Fruit fly (Drosophila melanogaster) whole organism, embryonic: ENCODE measurements around the gene Ugt37D1.

Experiments used
- BEAF-32 ChIP-seq: fragments of 200-800 bp; sonication (Bioruptor generic); optimal IDR thresholded peaks from 3 replicates; lab custom pipeline; 2017; ENCODE audit warnings: missing biosample characterization, missing genetic modification characterization, mild to moderate bottlenecking, moderate library complexity, missing genetic modification reagents
- CG10321 ChIP-seq: fragments of 200-800 bp; sonication (Bioruptor generic); IDR thresholded peaks from 2 replicates; pipeline ENCODE4 v1.3.6; 2022; ENCODE audit warnings: missing biosample characterization, missing genetic modification characterization
- CG10565 ChIP-seq: fragments of 200-800 bp; sonication (Bioruptor generic); optimal IDR thresholded peaks from 3 replicates; lab custom pipeline; 2016; ENCODE audit warnings: missing biosample characterization, mild to moderate bottlenecking, missing genetic modification characterization
- CG11247 ChIP-seq: fragments of 200-800 bp; sonication (Bioruptor generic); IDR thresholded peaks from 2 replicates; pipeline ENCODE4 v1.3.6; 2022; ENCODE audit warnings: missing biosample characterization, missing genetic modification characterization
- CG11456 ChIP-seq: fragments of 200-800 bp; sonication (Bioruptor generic); IDR thresholded peaks from 3 replicates; pipeline ENCODE4 v1.3.6; 2022; ENCODE audit warnings: missing biosample characterization, missing genetic modification characterization
- CG11696 ChIP-seq: fragments of 200-800 bp; sonication (Bioruptor generic); IDR thresholded peaks from 2 replicates; pipeline ENCODE4 v1.3.6; 2022; ENCODE audit warnings: missing biosample characterization, missing genetic modification characterization
- CG13424 ChIP-seq: fragments of 200-800 bp; sonication (Bioruptor generic); optimal IDR thresholded peaks from 2 replicates; lab custom pipeline; 2019; ENCODE audit warnings: missing biosample characterization, mild to moderate bottlenecking, missing genetic modification characterization, moderate library complexity
- CG13775 ChIP-seq: fragments of 200-800 bp; sonication (Bioruptor generic); optimal IDR thresholded peaks from 3 replicates; lab custom pipeline; 2017; ENCODE audit warnings: missing biosample characterization, mild to moderate bottlenecking, missing genetic modification characterization
- CG16813 ChIP-seq: fragments of 200-800 bp; sonication (Bioruptor generic); IDR thresholded peaks from 3 replicates; pipeline ENCODE4 v1.3.6; 2022; ENCODE audit warnings: missing biosample characterization, missing genetic modification characterization; ENCODE audit not compliant: partially characterized antibody
- CG2120 ChIP-seq: fragments of 200-800 bp; sonication (Bioruptor generic); optimal IDR thresholded peaks from 3 replicates; lab custom pipeline; 2016; ENCODE audit warnings: missing biosample characterization, missing genetic modification characterization
- CG2129 ChIP-seq: fragments of 200-800 bp; sonication (Bioruptor generic); IDR thresholded peaks from 2 replicates; pipeline ENCODE4 v1.3.6; 2022; ENCODE audit warnings: missing biosample characterization, missing genetic modification characterization; ENCODE audit not compliant: partially characterized antibody
- CG34422 ChIP-seq: fragments of 200-800 bp; sonication (Bioruptor generic); IDR thresholded peaks from 3 replicates; pipeline ENCODE4 v1.3.6; 2022; ENCODE audit warnings: missing biosample characterization, missing genetic modification characterization
- CG4617 ChIP-seq: fragments of 200-800 bp; sonication (Bioruptor generic); optimal IDR thresholded peaks from 3 replicates; lab custom pipeline; 2016; ENCODE audit warnings: missing biosample characterization, missing genetic modification characterization, borderline replicate concordance
- CG7556 ChIP-seq: fragments of 200-800 bp; sonication (Bioruptor generic); optimal IDR thresholded peaks from 2 replicates; lab custom pipeline; 2017; ENCODE audit warnings: missing biosample characterization, mild to moderate bottlenecking, missing genetic modification characterization
- CG7963 ChIP-seq: fragments of 200-800 bp; sonication (Bioruptor generic); IDR thresholded peaks from 3 replicates; pipeline ENCODE4 v1.3.6; 2022; ENCODE audit warnings: missing biosample characterization, missing genetic modification characterization; ENCODE audit not compliant: partially characterized antibody
- CG9727 ChIP-seq: fragments of 200-800 bp; sonication (Bioruptor generic); optimal IDR thresholded peaks from 3 replicates; lab custom pipeline; 2017; ENCODE audit warnings: missing biosample characterization, mild to moderate bottlenecking, missing genetic modification characterization
- CG9797 ChIP-seq: fragments of 200-800 bp; sonication (Bioruptor generic); optimal IDR thresholded peaks from 3 replicates; lab custom pipeline; 2018; ENCODE audit warnings: missing biosample characterization, mild to moderate bottlenecking, missing genetic modification characterization
- CG9932 ChIP-seq: fragments of 200-800 bp; sonication (Bioruptor generic); IDR thresholded peaks from 2 replicates; pipeline ENCODE4 v1.3.6; 2022; ENCODE audit warnings: missing biosample characterization, missing genetic modification characterization
- Chrac-16 ChIP-seq: fragments of 200-800 bp; sonication (Bioruptor generic); optimal IDR thresholded peaks from 3 replicates; lab custom pipeline; 2016; ENCODE audit warnings: missing biosample characterization, missing genetic modification characterization
- Dp ChIP-seq: fragments of 200-800 bp; sonication (Bioruptor generic); optimal IDR thresholded peaks from 2 replicates; lab custom pipeline; 2018; ENCODE audit warnings: missing biosample characterization, mild to moderate bottlenecking, missing genetic modification characterization, moderate library complexity
- HLH4C ChIP-seq: fragments of 200-800 bp; sonication (Bioruptor generic); IDR thresholded peaks from 3 replicates; pipeline ENCODE4 v1.3.6; 2022; ENCODE audit warnings: missing biosample characterization, missing genetic modification characterization; ENCODE audit not compliant: partially characterized antibody
- Hand ChIP-seq: fragments of 200-800 bp; sonication (Bioruptor generic); optimal IDR thresholded peaks from 2 replicates; lab custom pipeline; 2017; ENCODE audit warnings: mild to moderate bottlenecking, missing biosample characterization, missing genetic modification reagents, missing genetic modification characterization
- HmgZ ChIP-seq: fragments of 200-800 bp; sonication (Bioruptor generic); optimal IDR thresholded peaks from 2 replicates; lab custom pipeline; 2018; ENCODE audit warnings: missing biosample characterization, mild to moderate bottlenecking, missing genetic modification characterization
- Hr39 ChIP-seq: fragments of >200 bp; optimal IDR thresholded peaks from 2 replicates; lab custom pipeline; 2017
- Neu2 ChIP-seq: fragments of 200-800 bp; sonication (Bioruptor generic); optimal IDR thresholded peaks from 3 replicates; lab custom pipeline; 2016; ENCODE audit warnings: missing biosample characterization, missing genetic modification characterization, borderline replicate concordance
- Opbp ChIP-seq: fragments of 200-800 bp; sonication (Bioruptor generic); IDR thresholded peaks from 3 replicates; pipeline ENCODE4 v1.3.6; 2022; ENCODE audit warnings: missing biosample characterization, missing genetic modification characterization; ENCODE audit not compliant: partially characterized antibody
- Rfx ChIP-seq: fragments of 200-800 bp; sonication (Bioruptor generic); IDR thresholded peaks from 2 replicates; pipeline ENCODE4 v1.3.6; 2022; ENCODE audit warnings: missing biosample characterization, missing genetic modification characterization
- Scr ChIP-seq: fragments of 200-800 bp; sonication (Bioruptor generic); IDR thresholded peaks from 2 replicates; pipeline ENCODE4 v1.3.6; 2022; ENCODE audit warnings: missing biosample characterization, missing genetic modification characterization; ENCODE audit not compliant: partially characterized antibody
- Sox100B ChIP-seq: fragments of 200-800 bp; sonication (Bioruptor generic); optimal IDR thresholded peaks from 3 replicates; lab custom pipeline; 2018; ENCODE audit warnings: missing biosample characterization, mild to moderate bottlenecking, missing genetic modification characterization
- YL-1 ChIP-seq: fragments of 200-800 bp; sonication (Bioruptor generic); optimal IDR thresholded peaks from 3 replicates; lab custom pipeline; 2017; ENCODE audit warnings: missing biosample characterization, mild to moderate bottlenecking, missing genetic modification characterization
- az2 ChIP-seq: fragments of 200-800 bp; sonication (Bioruptor generic); optimal IDR thresholded peaks from 3 replicates; lab custom pipeline; 2016; ENCODE audit warnings: missing biosample characterization, missing genetic modification characterization
- bsh ChIP-seq, 2 experiments: fragments of 200-800 bp; sonication (Bioruptor generic); optimal IDR thresholded peaks; 2 replicates each; lab custom pipeline; 2017 to 2018; ENCODE audit warnings: mild to moderate bottlenecking in 2 of 2, missing biosample characterization in 2 of 2, missing genetic modification characterization in 2 of 2, moderate library complexity in 1 of 2
- cg ChIP-seq: fragments of 200-800 bp; sonication (Bioruptor generic); optimal IDR thresholded peaks from 3 replicates; lab custom pipeline; 2019; ENCODE audit warnings: missing biosample characterization, mild to moderate bottlenecking, missing genetic modification characterization, moderate library complexity
- dpn ChIP-seq, 2 experiments: fragments of 200-800 bp; sonication (Bioruptor generic); optimal IDR thresholded peaks; 3 replicates each; lab custom pipeline; 2016; ENCODE audit warnings: missing biosample characterization in 2 of 2, missing genetic modification characterization in 2 of 2
- inv ChIP-seq: fragments of 200-800 bp; sonication (Bioruptor generic); IDR thresholded peaks from 2 replicates; pipeline ENCODE4 v1.3.6; 2022; ENCODE audit warnings: missing biosample characterization, missing genetic modification characterization; ENCODE audit not compliant: partially characterized antibody
- klu ChIP-seq: fragments of 200-800 bp; sonication (Bioruptor generic); IDR thresholded peaks from 2 replicates; pipeline ENCODE4 v1.3.6; 2022; ENCODE audit warnings: missing biosample characterization, missing genetic modification characterization
- mld ChIP-seq: fragments of 200-800 bp; sonication (Bioruptor generic); IDR thresholded peaks from 3 replicates; pipeline ENCODE4 v1.3.6; 2022; ENCODE audit warnings: missing biosample characterization, missing genetic modification characterization; ENCODE audit not compliant: partially characterized antibody
- nerfin-1 ChIP-seq: fragments of 200-800 bp; sonication (Bioruptor generic); optimal IDR thresholded peaks from 3 replicates; lab custom pipeline; 2019; ENCODE audit warnings: missing biosample characterization, mild to moderate bottlenecking, missing genetic modification characterization, moderate library complexity
- onecut ChIP-seq: fragments of 200-800 bp; sonication (Bioruptor generic); IDR thresholded peaks from 2 replicates; pipeline ENCODE4 v1.3.6; 2022; ENCODE audit warnings: missing biosample characterization, missing genetic modification characterization
- prd ChIP-seq, 3 experiments: fragments of >200 bp in 2 of 3; fragments of 200-800 bp in 1 of 3; sonication (Bioruptor generic) in 1 of 3; optimal IDR thresholded peaks in 2 of 3; IDR thresholded peaks in 1 of 3; 2 replicates in 2 of 3; 3 replicates in 1 of 3; pipeline versions ENCODE4 v1.3.6 to Lab custom; 2017 to 2022; ENCODE audit warnings: missing biosample characterization in 1 of 3, missing genetic modification characterization in 1 of 3
- pzg ChIP-seq: fragments of 200-800 bp; sonication (Bioruptor generic); optimal IDR thresholded peaks from 3 replicates; lab custom pipeline; 2018; ENCODE audit warnings: missing biosample characterization, mild to moderate bottlenecking, missing genetic modification characterization, moderate library complexity
- ranshi ChIP-seq: fragments of 200-800 bp; sonication (Bioruptor generic); IDR thresholded peaks from 2 replicates; pipeline ENCODE4 v1.3.6; 2022; ENCODE audit warnings: missing biosample characterization, missing genetic modification characterization
- slbo ChIP-seq: fragments of 200-800 bp; sonication (Bioruptor generic); IDR thresholded peaks from 2 replicates; pipeline ENCODE4 v1.3.6; 2022; ENCODE audit warnings: missing biosample characterization, missing genetic modification characterization
- slou ChIP-seq: fragments of 200-800 bp; sonication (Bioruptor generic); optimal IDR thresholded peaks from 3 replicates; lab custom pipeline; 2016; ENCODE audit warnings: missing biosample characterization, missing genetic modification characterization
- sna ChIP-seq: fragments of 200-800 bp; sonication (Bioruptor generic); IDR thresholded peaks from 2 replicates; pipeline ENCODE4 v1.3.6; 2022; ENCODE audit warnings: missing biosample characterization, missing genetic modification characterization; ENCODE audit not compliant: partially characterized antibody
- sug ChIP-seq: fragments of 200-800 bp; optimal IDR thresholded peaks from 2 replicates; lab custom pipeline; 2019; ENCODE audit warnings: missing biosample characterization, mild to moderate bottlenecking, missing genetic modification characterization, moderate library complexity
- tin ChIP-seq: fragments of 200-800 bp; sonication (Bioruptor generic); optimal IDR thresholded peaks from 3 replicates; lab custom pipeline; 2016; ENCODE audit warnings: missing biosample characterization, missing genetic modification characterization
- trh ChIP-seq: fragments of 200-800 bp; sonication (Bioruptor generic); optimal IDR thresholded peaks from 2 replicates; lab custom pipeline; 2016; ENCODE audit warnings: missing biosample characterization, missing genetic modification characterization

The Ugt37D1 gene

DNA sequence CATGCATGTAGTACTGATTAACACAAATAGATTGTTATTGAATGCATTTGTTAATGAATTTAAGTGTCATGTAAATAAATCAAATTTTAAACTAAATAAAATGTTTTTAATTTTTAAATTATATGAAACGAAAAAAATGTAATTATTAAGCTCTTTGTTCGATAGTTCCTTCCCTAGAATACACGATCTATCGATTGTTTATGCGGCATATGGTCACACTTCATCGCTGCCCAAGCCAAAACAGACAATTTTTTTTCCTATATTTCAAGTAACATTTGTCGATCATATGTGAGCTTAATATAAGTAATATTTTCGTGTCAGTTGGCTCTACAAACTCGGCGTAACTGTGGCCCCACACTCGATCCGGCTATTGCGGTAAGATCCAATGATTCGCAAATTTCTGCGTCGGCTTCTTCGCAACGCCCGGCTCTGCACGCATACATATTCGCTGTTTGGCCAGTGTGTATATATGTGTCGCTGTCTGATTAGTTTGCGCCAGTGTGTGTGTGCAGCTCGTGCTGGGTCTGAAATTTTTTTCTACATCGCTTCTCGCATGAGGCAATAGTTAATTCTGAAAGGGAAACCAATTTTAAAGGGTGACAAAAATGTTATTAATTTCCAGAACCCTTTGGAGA lies 28.2 kb downstream of the Ugt37D1 start, which contains the start of gene AspRS-m (continued):
- TF ChIP-seq HmgZ (tag; lab: Kevin White, UChicago) (peak; percentile 15), nerfin-1 (tag; lab: Kevin White, UChicago) (peak; percentile 72), inv (GFP tag; lab: Robert Waterston, UW) (peak; percentile 88), pzg (GFP tag; lab: Kevin White, UChicago) (peak; percentile 44), slou (GFP tag; lab: Kevin White, UChicago) (no peak), HLH4C (GFP tag; lab: Robert Waterston, UW) (peak; percentile 86), Hand (GFP tag; lab: Kevin White, UChicago) (no peak), CG13775 (GFP tag; lab: Kevin White, UChicago) (peak; percentile 20), CG7556 (GFP tag; lab: Kevin White, UChicago) (no peak), BEAF-32 (GFP tag; lab: Kevin White, UChicago) (peak; percentile 88), ranshi (peak; percentile 27; the same call in 1 of the 2 replicates), CG9727 (GFP tag; lab: Kevin White, UChicago) (peak; percentile 13), az2 (GFP tag; lab: Kevin White, UChicago) (peak; percentile 17), bsh (GFP tag; optimal IDR thresholded peaks at IDR 0.05; lab: Kevin White, UChicago) (no peak), CG4617 (GFP tag; lab: Kevin White, UChicago) (peak; percentile 33), CG2120 (peak; percentile 31), Hr39 (lab: Kevin White, UChicago) (no peak), Sox100B (GFP tag; lab: Kevin White, UChicago) (no peak), slbo (peak; percentile 75), CG2129 (peak; percentile 77), Chrac-16 (peak; percentile 9), onecut (GFP tag; lab: Robert Waterston, UW) (no peak), prd (optimal IDR thresholded peaks at IDR 0.05; lab: Kevin White, UChicago) (no peak), prd (GFP tag; IDR thresholded peaks at IDR 0.05; lab: Robert Waterston, UW) (0 out of 3 replicates have a peak, but pooled peaks have one; percentile 18), cg (peak; percentile 97), Neu2 (GFP tag; lab: Kevin White, UChicago) (no peak), CG10565 (GFP tag; lab: Kevin White, UChicago) (no peak), CG13424 (peak; percentile 42), CG10321 (GFP tag; lab: Robert Waterston, UW) (no peak), sug (no peak), Rfx (GFP tag; lab: Robert Waterston, UW) (peak; percentile 58; the same call in 1 of the 2 replicates), klu (GFP tag; lab: Robert Waterston, UW) (no peak), CG34422 (GFP tag; lab: Robert Waterston, UW) (peak; percentile 81), CG11696 (GFP tag; lab: Robert Waterston, UW) (no peak), sna (peak; percentile 84), CG7963 (peak; percentile 87), tin (peak; percentile 39), Dp (peak; percentile 15), dpn (GFP tag; optimal IDR thresholded peaks at IDR 0.05; lab: Kevin White, UChicago) (peak in 1 of 2 experiments; percentile 40), CG11456 (GFP tag; lab: Robert Waterston, UW) (no peak), CG9797 (GFP tag; lab: Kevin White, UChicago) (peak; percentile 59), CG11247 (GFP tag; lab: Robert Waterston, UW) (no peak), CG16813 (peak; percentile 92), Opbp (peak; percentile 88; the same call in 2 of the 3 replicates), trh (GFP tag; lab: Kevin White, UChicago) (no peak), mld (GFP tag; lab: Robert Waterston, UW) (peak; percentile 68; the same call in 2 of the 3 replicates), CG9932 (GFP tag; lab: Robert Waterston, UW) (peak; percentile 81), Scr (peak; percentile 88), YL-1 (peak; percentile 73)
